Worm (Caenorhabditis elegans): Measurements from ENCODE around the gene R02D3.8.

- TF ChIP-seq unc-62 (GFP tag; optimal IDR thresholded peaks at IDR 0.05) = no peak
- TF ChIP-seq Y56A3A.18 (GFP tag; IDR thresholded peaks at IDR 0.05) = no peak
- TF ChIP-seq snpc-4 (GFP tag; optimal IDR thresholded peaks at IDR 0.05) = no peak
- TF ChIP-seq snpc-4 (tag; optimal IDR thresholded peaks at IDR 0.05) = peak in 1 of 4 experiments; percentile 10
- no peak for TF ChIP-seq mel-28 (tag; optimal IDR thresholded peaks at IDR 0.05; ENCODE audit: borderline replicate concordance)
Observed at ce11 chrIV:295734-296201, 38.8 kb upstream of the R02D3.8 start.
